Fruit fly (Drosophila melanogaster): ENCODE measurements around the gene CG15772.

CG15772 gene

dm6 chrX:5764001-5764892 lies 12.2 kb downstream of the CG15772 start, which contains the start of the genes MAPk-Ak2 and CG42699:
MAPk-Ak2 (minus strand) TSS chrX:5764203.
CG42699 (plus strand) TSS chrX:5764553.
- TF ChIP-seq CG6276 (GFP tag; optimal IDR thresholded peaks at IDR 0.05) (peak; percentile 7), Lpt (GFP tag; optimal IDR thresholded peaks at IDR 0.05) (no peak), fd85E (GFP tag; optimal IDR thresholded peaks at IDR 0.05) (no peak), net (GFP tag; optimal IDR thresholded peaks at IDR 0.05) (peak; percentile 70), CG6854 (GFP tag; optimal IDR thresholded peaks at IDR 0.05) (peak; percentile 66), CG7368 (GFP tag; optimal IDR thresholded peaks at IDR 0.05) (peak; percentile 59), Eip78C (GFP tag) (peak; percentile 87), esn (GFP tag; optimal IDR thresholded peaks at IDR 0.05) (peak; percentile 72), pdm3 (GFP tag; optimal IDR thresholded peaks at IDR 0.05) (peak; percentile 50), Met (GFP tag; optimal IDR thresholded peaks at IDR 0.05) (peak; percentile 54), CG10669 (GFP tag; optimal IDR thresholded peaks at IDR 0.05) (peak; percentile 58), eg (GFP tag; IDR thresholded peaks at IDR 0.05) (no peak; the same call in 2 of the 3 replicates), dsx (GFP tag; optimal IDR thresholded peaks at IDR 0.05; ENCODE audit: poor library complexity, severe bottlenecking) (peak; percentile 55), cyc (GFP tag; optimal IDR thresholded peaks at IDR 0.05) (peak; percentile 3), Gug (GFP tag; IDR thresholded peaks at IDR 0.05) (no peak), OdsH (GFP tag; optimal IDR thresholded peaks at IDR 0.05) (peak; percentile 8), ss (GFP tag; optimal IDR thresholded peaks at IDR 0.05) (peak; percentile 65 to 80), CG6163 (GFP tag; IDR thresholded peaks at IDR 0.05) (peak; percentile 34; the same call in 2 of the 3 replicates), salr (GFP tag; optimal IDR thresholded peaks at IDR 0.05) (peak in 1 of 2 experiments; percentile 26), Sox14 (GFP tag; optimal IDR thresholded peaks at IDR 0.05) (peak; percentile 16), achi (GFP tag; optimal IDR thresholded peaks at IDR 0.05) (peak; percentile 42), Sox102F (GFP tag; optimal IDR thresholded peaks at IDR 0.05) (peak; percentile 54), dac (GFP tag; optimal IDR thresholded peaks at IDR 0.05) (no peak), Ets96B (tag; optimal IDR thresholded peaks at IDR 0.05) (peak; percentile 15), Eip93F (GFP tag; optimal IDR thresholded peaks at IDR 0.05) (no peak), spab (GFP tag; optimal IDR thresholded peaks at IDR 0.05) (peak; percentile 24), CG3919 (GFP tag; optimal IDR thresholded peaks at IDR 0.05) (peak; percentile 45), CG3032 (tag; optimal IDR thresholded peaks at IDR 0.05) (peak; percentile 3), CG11762 (GFP tag; optimal IDR thresholded peaks at IDR 0.05; ENCODE audit: insufficient read depth) (no peak), fkh (GFP tag; optimal IDR thresholded peaks at IDR 0.05) (peak; percentile 97), CG16779 (tag; optimal IDR thresholded peaks at IDR 0.05) (peak; percentile 52), CG9139 (GFP tag; optimal IDR thresholded peaks at IDR 0.05) (peak; percentile 65), Blimp-1 (GFP tag; optimal IDR thresholded peaks at IDR 0.05) (peak; percentile 29), Ets21C (GFP tag; optimal IDR thresholded peaks at IDR 0.05) (no peak), Hr39 (GFP tag; optimal IDR thresholded peaks at IDR 0.05) (no peak), CG8119 (GFP tag; IDR thresholded peaks at IDR 0.05) (0 out of 3 replicates have a peak, but pooled peaks have one; percentile 22), CG11902 (GFP tag; optimal IDR thresholded peaks at IDR 0.05) (no peak), CG8632 (GFP tag; optimal IDR thresholded peaks at IDR 0.05) (peak; percentile 58), vri (GFP tag; optimal IDR thresholded peaks at IDR 0.05) (peak; percentile 57), CG15336 (GFP tag; IDR thresholded peaks at IDR 0.05) (no peak), CG1621 (tag; optimal IDR thresholded peaks at IDR 0.05) (peak; percentile 34), acj6 (GFP tag; optimal IDR thresholded peaks at IDR 0.05) (peak; percentile 10), CG6792 (GFP tag; optimal IDR thresholded peaks at IDR 0.05) (peak; percentile 54), CG6808 (GFP tag; optimal IDR thresholded peaks at IDR 0.05) (peak; percentile 74), CG34406 (GFP tag; optimal IDR thresholded peaks at IDR 0.05) (peak; percentile 58), CG10631 (GFP tag; optimal IDR thresholded peaks at IDR 0.05) (peak; percentile 49), Eip75B (GFP tag; optimal IDR thresholded peaks at IDR 0.05) (peak; percentile 38), CG31627 (GFP tag; optimal IDR thresholded peaks at IDR 0.05) (no peak), Smox (GFP tag; optimal IDR thresholded peaks at IDR 0.05) (no peak)
